Worm (Caenorhabditis elegans) whole organism, mixed stage, embryonic: ENCODE results near the gene C09G5.7.

Source experiments
- M03D4.4 ChIP-seq: sonication (generic microtip); optimal IDR thresholded peaks from 2 replicates; lab custom pipeline; 2017; ENCODE audit warnings: mild to moderate bottlenecking, missing genetic modification characterization, missing compliant biosample characterization
- bed-3 ChIP-seq: fragments of 200-800 bp; sonication (Bioruptor generic); optimal IDR thresholded peaks from 3 replicates; lab custom pipeline; 2018; ENCODE audit warnings: mild to moderate bottlenecking, missing genetic modification characterization, moderate library complexity, missing compliant biosample characterization
- blmp-1 ChIP-seq: fragments of 150-350 bp; optimal IDR thresholded peaks from 2 replicates; lab custom pipeline; 2014; ENCODE audit warnings: missing biosample characterization, missing genetic modification characterization
- ceh-39 ChIP-seq: fragments of 150-350 bp; optimal IDR thresholded peaks from 2 replicates; lab custom pipeline; 2014; ENCODE audit warnings: missing biosample characterization, missing genetic modification characterization
- ceh-43 ChIP-seq: fragments of 200-800 bp; sonication (Bioruptor generic); optimal IDR thresholded peaks from 2 replicates; lab custom pipeline; 2018; ENCODE audit warnings: mild to moderate bottlenecking, missing genetic modification characterization, moderate library complexity, missing compliant biosample characterization
- ceh-83 ChIP-seq: fragments of 200-800 bp; sonication (Bioruptor generic); optimal IDR thresholded peaks from 2 replicates; lab custom pipeline; 2018; ENCODE audit warnings: mild to moderate bottlenecking, missing genetic modification characterization, missing compliant biosample characterization
- ces-1 ChIP-seq: fragments of 150-350 bp; optimal IDR thresholded peaks from 2 replicates; lab custom pipeline; 2014; ENCODE audit warnings: missing biosample characterization, missing genetic modification reagents, missing genetic modification characterization
- cnd-1 ChIP-seq: fragments of 200-800 bp; sonication (Bioruptor generic); optimal IDR thresholded peaks from 2 replicates; lab custom pipeline; 2018; ENCODE audit warnings: mild to moderate bottlenecking, missing genetic modification characterization, missing compliant biosample characterization
- drap-1 ChIP-seq: fragments of 200-800 bp; sonication (Bioruptor generic); optimal IDR thresholded peaks from 3 replicates; lab custom pipeline; 2018; ENCODE audit warnings: mild to moderate bottlenecking, missing genetic modification characterization, missing compliant biosample characterization
- elt-1 ChIP-seq: sonication (generic microtip); optimal IDR thresholded peaks from 2 replicates; lab custom pipeline; 2017; ENCODE audit warnings: missing genetic modification characterization, mild to moderate bottlenecking, missing compliant biosample characterization, antibody characterized with exemption, moderate library complexity, borderline replicate concordance; ENCODE audit not compliant: insufficient read depth
- elt-3 ChIP-seq: fragments of 150-350 bp; optimal IDR thresholded peaks from 2 replicates; lab custom pipeline; 2014; ENCODE audit warnings: missing biosample characterization, missing genetic modification characterization
- flh-1 ChIP-seq: fragments of 200-800 bp; sonication (Bioruptor generic); optimal IDR thresholded peaks from 2 replicates; lab custom pipeline; 2018; ENCODE audit warnings: mild to moderate bottlenecking, missing genetic modification characterization, moderate library complexity, missing compliant biosample characterization
- ham-2 ChIP-seq: fragments of 200-800 bp; sonication (Bioruptor generic); optimal IDR thresholded peaks from 2 replicates; lab custom pipeline; 2018; ENCODE audit warnings: mild to moderate bottlenecking, missing genetic modification characterization, missing compliant biosample characterization
- hlh-1 ChIP-seq: fragments of 150-350 bp; optimal IDR thresholded peaks from 2 replicates; lab custom pipeline; 2014; ENCODE audit warnings: missing biosample characterization, missing genetic modification reagents, missing genetic modification characterization
- lin-13 ChIP-seq: fragments of 150-350 bp; optimal IDR thresholded peaks from 2 replicates; lab custom pipeline; 2014; ENCODE audit warnings: missing biosample characterization, missing genetic modification characterization
- lin-32 ChIP-seq: fragments of 200-800 bp; sonication (Bioruptor generic); optimal IDR thresholded peaks from 2 replicates; lab custom pipeline; 2018; ENCODE audit warnings: mild to moderate bottlenecking, missing genetic modification characterization, missing compliant biosample characterization
- lsy-2 ChIP-seq: fragments of 150-350 bp; optimal IDR thresholded peaks from 2 replicates; lab custom pipeline; 2014; ENCODE audit warnings: missing biosample characterization, missing genetic modification characterization
- mab-5 ChIP-seq: fragments of 150-350 bp; optimal IDR thresholded peaks from 2 replicates; lab custom pipeline; 2014; ENCODE audit warnings: missing biosample characterization, missing genetic modification characterization
- mls-2 ChIP-seq: sonication (generic microtip); optimal IDR thresholded peaks from 2 replicates; lab custom pipeline; 2016; ENCODE audit warnings: mild to moderate bottlenecking, missing genetic modification characterization, moderate library complexity, missing compliant biosample characterization
- nhr-12 ChIP-seq: fragments of 150-350 bp; optimal IDR thresholded peaks from 2 replicates; lab custom pipeline; 2014; ENCODE audit warnings: missing biosample characterization, missing genetic modification characterization
- nhr-2 ChIP-seq: fragments of 150-350 bp; optimal IDR thresholded peaks from 2 replicates; lab custom pipeline; 2014; ENCODE audit warnings: missing biosample characterization, missing genetic modification characterization
- nhr-237 ChIP-seq: fragments of 150-350 bp; optimal IDR thresholded peaks from 2 replicates; lab custom pipeline; 2014; ENCODE audit warnings: missing biosample characterization, missing genetic modification characterization
- nhr-28 ChIP-seq: fragments of 150-350 bp; optimal IDR thresholded peaks from 2 replicates; lab custom pipeline; 2014; ENCODE audit warnings: missing biosample characterization, missing genetic modification characterization
- pha-4 ChIP-seq: fragments of 150-350 bp; optimal IDR thresholded peaks from 2 replicates; lab custom pipeline; 2018; ENCODE audit warnings: missing biosample characterization, missing genetic modification reagents, missing genetic modification characterization
- sem-2 ChIP-seq: fragments of 200-800 bp; sonication (Bioruptor generic); optimal IDR thresholded peaks from 2 replicates; lab custom pipeline; 2018; ENCODE audit warnings: mild to moderate bottlenecking, missing genetic modification characterization, missing compliant biosample characterization
- snpc-4 ChIP-seq: fragments of 150-350 bp; optimal IDR thresholded peaks from 2 replicates; lab custom pipeline; 2014; ENCODE audit warnings: missing biosample characterization, missing genetic modification characterization
- sptf-1 ChIP-seq: sonication (generic microtip); optimal IDR thresholded peaks from 2 replicates; lab custom pipeline; 2017; ENCODE audit warnings: mild to moderate bottlenecking, missing genetic modification characterization, moderate library complexity, missing compliant biosample characterization
- tbx-8 ChIP-seq: fragments of 200-800 bp; sonication (Bioruptor generic); optimal IDR thresholded peaks from 2 replicates; lab custom pipeline; 2018; ENCODE audit warnings: mild to moderate bottlenecking, missing genetic modification characterization, moderate library complexity, missing compliant biosample characterization
- unc-39 ChIP-seq: fragments of 150-350 bp; optimal IDR thresholded peaks from 2 replicates; lab custom pipeline; 2014; ENCODE audit warnings: missing biosample characterization, missing genetic modification characterization
- unc-62 ChIP-seq: fragments of 150-350 bp; optimal IDR thresholded peaks from 2 replicates; lab custom pipeline; 2014; ENCODE audit warnings: missing biosample characterization, missing genetic modification reagents, missing genetic modification characterization
- zip-8 ChIP-seq: fragments of 150-350 bp; optimal IDR thresholded peaks from 2 replicates; lab custom pipeline; 2014; ENCODE audit warnings: missing biosample characterization, missing genetic modification characterization
- ztf-11 ChIP-seq: fragments of 150-350 bp; optimal IDR thresholded peaks from 2 replicates; lab custom pipeline; 2014; ENCODE audit warnings: missing biosample characterization, missing genetic modification characterization

The C09G5.7 gene

ce11 chrII:10693655-10694054 lies 21.0 kb upstream of the C09G5.7 start, which contains the start of gene gbh-1:
Gene gbh-1, minus strand, starts transcription at chrII:10693803.
- TF ChIP-seq snpc-4 (tag; lab: Kevin White, UChicago) (no peak), ces-1 (GFP tag; lab: Kevin White, UChicago) (no peak), lin-13 (no peak), cnd-1 (tag; lab: Kevin White, UChicago) (no peak), nhr-2 (tag; lab: Kevin White, UChicago) (no peak), zip-8 (tag; lab: Kevin White, UChicago) (no peak), lsy-2 (tag; lab: Kevin White, UChicago) (no peak), bed-3 (GFP tag; lab: Kevin White, UChicago) (no peak), ceh-39 (tag; lab: Kevin White, UChicago) (no peak), lin-32 (GFP tag; lab: Kevin White, UChicago) (no peak), elt-1 (tag; lab: Kevin White, UChicago) (no peak), sptf-1 (no peak), ceh-43 (no peak), nhr-28 (tag; lab: Kevin White, UChicago) (no peak), sem-2 (no peak), drap-1 (no peak), tbx-8 (no peak), unc-39 (tag; lab: Kevin White, UChicago) (no peak), unc-62 (no peak)

ce11 chrII:10694713-10695112 lies 20.0 kb upstream of the C09G5.7 start, which contains the start of gene lgc-57:
Gene lgc-57, plus strand, starts transcription at chrII:10695013.
- TF ChIP-seq mls-2 (tag; lab: Kevin White, UChicago): no peak
- no peak for TF ChIP-seq hlh-1 (tag; lab: Kevin White, UChicago)
- TF ChIP-seq unc-62: no peak
- TF ChIP-seq zip-8 (tag; lab: Kevin White, UChicago): no peak
- no peak for TF ChIP-seq bed-3 (GFP tag; lab: Kevin White, UChicago)

- peak; percentile 96 for TF ChIP-seq ces-1 (GFP tag; lab: Kevin White, UChicago)
- TF ChIP-seq mab-5: no peak
Measured at ce11 chrII:10696060-10696459, 18.6 kb upstream of the C09G5.7 start.

ce11 chrII:10703594-10704384 lies 10.9 kb upstream of the C09G5.7 start, which contains the start of gene col-79:
Gene col-79, plus strand, starts transcription at chrII:10703613.
- TF ChIP-seq unc-62 (no peak), ceh-83 (GFP tag; lab: Kevin White, UChicago) (no peak)

ce11 chrII:10704575-10705170 lies 10.0 kb upstream of the C09G5.7 start, which contains the start of gene col-39:
Gene col-39, plus strand, starts transcription at chrII:10704916.
- TF ChIP-seq pha-4 (tag; lab: Kevin White, UChicago): no peak
- no peak for TF ChIP-seq nhr-237 (tag; lab: Kevin White, UChicago)
- TF ChIP-seq tbx-8: no peak
- TF ChIP-seq blmp-1: no peak
- TF ChIP-seq nhr-28 (tag; lab: Kevin White, UChicago): no peak
- TF ChIP-seq snpc-4 (tag; lab: Kevin White, UChicago): no peak
- no peak for TF ChIP-seq drap-1
- TF ChIP-seq cnd-1 (tag; lab: Kevin White, UChicago): no peak
- no peak for TF ChIP-seq mab-5
- TF ChIP-seq lsy-2 (tag; lab: Kevin White, UChicago): no peak
- no peak for TF ChIP-seq unc-62
- no peak for TF ChIP-seq flh-1

- TF ChIP-seq lin-32 (GFP tag; lab: Kevin White, UChicago) (no peak), hlh-1 (tag; lab: Kevin White, UChicago) (no peak), blmp-1 (no peak), flh-1 (no peak), elt-3 (tag; lab: Kevin White, UChicago) (no peak), lsy-2 (tag; lab: Kevin White, UChicago) (no peak), ham-2 (GFP tag; lab: Kevin White, UChicago) (no peak), tbx-8 (no peak), M03D4.4 (tag; lab: Kevin White, UChicago) (no peak), mab-5 (no peak), mls-2 (tag; lab: Kevin White, UChicago) (no peak), ceh-43 (no peak), bed-3 (GFP tag; lab: Kevin White, UChicago) (no peak), nhr-12 (tag; lab: Kevin White, UChicago) (no peak), ceh-83 (GFP tag; lab: Kevin White, UChicago) (no peak), ztf-11 (no peak), nhr-237 (tag; lab: Kevin White, UChicago) (no peak), pha-4 (tag; lab: Kevin White, UChicago) (no peak), lin-13 (no peak)
Measured at ce11 chrII:10705347-10705996, 9.2 kb upstream of the C09G5.7 start.
